Worm (Caenorhabditis elegans) whole organism, early embryonic: ENCODE results near the gene pygo-1.

ENCODE experiments used
- aly-1 ChIP-seq: sonication (generic microtip); optimal IDR thresholded peaks from 2 replicates; lab custom pipeline; 2016; ENCODE audit warnings: missing genetic modification characterization, missing compliant biosample characterization
- ama-1 ChIP-seq: fragments of 150-350 bp; optimal IDR thresholded peaks from 2 replicates; lab custom pipeline; 2014
- ets-7 ChIP-seq: sonication (generic microtip); optimal IDR thresholded peaks from 2 replicates; lab custom pipeline; 2016; ENCODE audit warnings: missing genotype, missing genetic modification characterization, missing compliant biosample characterization
- flt-1 ChIP-seq: fragments of 200-800 bp; sonication (Bioruptor generic); IDR thresholded peaks from 2 replicates; pipeline ENCODE4 v1.3.6; 2022; ENCODE audit warnings: missing genetic modification characterization, missing compliant biosample characterization
- hmbx-1 ChIP-seq: sonication (generic microtip); optimal IDR thresholded peaks from 2 replicates; lab custom pipeline; 2016; ENCODE audit warnings: mild to moderate bottlenecking, missing genetic modification characterization, missing compliant biosample characterization
- tra-4 ChIP-seq: sonication (generic microtip); optimal IDR thresholded peaks from 2 replicates; lab custom pipeline; 2017; ENCODE audit warnings: missing genetic modification characterization, missing compliant biosample characterization

DNA sequence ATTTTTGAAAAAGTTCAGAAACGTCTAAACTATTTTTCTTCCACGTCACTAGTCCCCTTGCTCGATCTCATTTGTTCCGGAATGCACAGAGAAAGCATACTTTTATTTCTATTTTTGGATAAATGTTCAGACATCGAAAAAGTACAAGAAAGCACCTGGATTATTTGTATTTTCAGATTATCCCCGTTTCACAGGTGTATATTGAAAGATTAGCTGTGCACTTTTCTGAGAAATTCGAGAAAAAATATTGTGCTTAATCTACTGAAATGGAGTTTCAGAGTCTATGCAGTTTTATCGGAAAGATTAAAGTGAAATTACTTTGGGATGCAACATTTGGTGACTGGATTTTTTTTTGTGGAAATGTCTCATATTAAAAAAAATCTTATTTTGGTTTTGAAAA is 18.8 kb downstream of the pygo-1 start:
- TF ChIP-seq ama-1 (lab: Kevin White, UChicago) (no peak), ets-7 (tag; lab: Kevin White, UChicago) (no peak), flt-1 (GFP tag; lab: Robert Waterston, UW) (no peak), hmbx-1 (no peak), aly-1 (no peak), tra-4 (tag; lab: Kevin White, UChicago) (no peak)
